Worm (Caenorhabditis elegans) whole organism, L2 larva: ENCODE results near the gene F18A12.7.

Experiments used
- C34F6.9 ChIP-seq: fragments of 150-350 bp; optimal IDR thresholded peaks from 2 replicates; lab custom pipeline; 2014; ENCODE audit warnings: missing biosample characterization, missing genetic modification characterization
- F13H6.1 ChIP-seq: sonication (generic microtip); optimal IDR thresholded peaks from 2 replicates; lab custom pipeline; 2016; ENCODE audit warnings: missing genetic modification characterization, missing compliant biosample characterization
- R02D3.7 ChIP-seq: fragments of 150-350 bp; optimal IDR thresholded peaks from 2 replicates; lab custom pipeline; 2014; ENCODE audit warnings: missing biosample characterization, missing genetic modification characterization
- ZK546.5 ChIP-seq: sonication (generic microtip); optimal IDR thresholded peaks from 2 replicates; lab custom pipeline; 2017; ENCODE audit warnings: missing biosample characterization, missing genetic modification characterization
- alr-1 ChIP-seq: fragments of 150-350 bp; optimal IDR thresholded peaks from 2 replicates; lab custom pipeline; 2014; ENCODE audit warnings: missing biosample characterization, missing genetic modification characterization
- aly-2 ChIP-seq: fragments of 150-350 bp; optimal IDR thresholded peaks from 2 replicates; lab custom pipeline; 2014; ENCODE audit warnings: missing biosample characterization, missing genetic modification characterization
- ama-1 ChIP-seq: fragments of 150-350 bp; optimal IDR thresholded peaks from 2 replicates; lab custom pipeline; 2018; ENCODE audit warnings: inconsistent platforms
- blmp-1 ChIP-seq: sonication (generic microtip); optimal IDR thresholded peaks from 2 replicates; lab custom pipeline; 2017; ENCODE audit warnings: missing genetic modification characterization, mild to moderate bottlenecking, missing compliant biosample characterization, antibody characterized with exemption, moderate library complexity; ENCODE audit not compliant: insufficient read depth
- ceh-16 ChIP-seq: fragments of 150-350 bp; optimal IDR thresholded peaks from 2 replicates; lab custom pipeline; 2014; ENCODE audit warnings: missing biosample characterization, missing genetic modification characterization
- ceh-82 ChIP-seq: fragments of 150-350 bp; optimal IDR thresholded peaks from 2 replicates; lab custom pipeline; 2014; ENCODE audit warnings: missing biosample characterization, missing genetic modification characterization
- crh-2 ChIP-seq: sonication (generic microtip); optimal IDR thresholded peaks from 2 replicates; lab custom pipeline; 2017; ENCODE audit warnings: missing biosample characterization, missing genetic modification characterization
- dmd-4 ChIP-seq: sonication (generic microtip); optimal IDR thresholded peaks from 2 replicates; lab custom pipeline; 2017; ENCODE audit warnings: missing biosample characterization, missing genetic modification characterization
- egl-27 ChIP-seq: sonication (generic microtip); optimal IDR thresholded peaks from 3 replicates; lab custom pipeline; 2017; ENCODE audit warnings: missing biosample characterization, missing genetic modification reagents, missing genetic modification characterization
- elt-1 ChIP-seq: fragments of 150-350 bp; optimal IDR thresholded peaks from 2 replicates; lab custom pipeline; 2014; ENCODE audit warnings: missing biosample characterization, missing genetic modification characterization
- elt-3 ChIP-seq: sonication (generic microtip); optimal IDR thresholded peaks from 2 replicates; lab custom pipeline; 2017; ENCODE audit warnings: missing biosample characterization, missing genetic modification characterization
- gmeb-1 ChIP-seq: fragments of 150-350 bp; optimal IDR thresholded peaks from 2 replicates; lab custom pipeline; 2014; ENCODE audit warnings: missing biosample characterization, missing genetic modification characterization
- lin-11 ChIP-seq: fragments of 150-350 bp; sonication (generic microtip); optimal IDR thresholded peaks from 2 replicates; lab custom pipeline; 2014; ENCODE audit warnings: missing biosample characterization, missing genetic modification characterization, inconsistent platforms, mixed read lengths
- lin-13 ChIP-seq: fragments of 150-350 bp; optimal IDR thresholded peaks from 2 replicates; lab custom pipeline; 2014; ENCODE audit warnings: missing biosample characterization, missing genetic modification reagents, missing genetic modification characterization
- lin-39 ChIP-seq: fragments of 150-350 bp; optimal IDR thresholded peaks from 2 replicates; lab custom pipeline; 2014; ENCODE audit warnings: missing biosample characterization, missing genetic modification reagents, missing genetic modification characterization
- mab-5 ChIP-seq: fragments of 150-350 bp; optimal IDR thresholded peaks from 2 replicates; lab custom pipeline; 2014; ENCODE audit warnings: missing biosample characterization, missing genetic modification characterization
- mbf-1 ChIP-seq: sonication (generic microtip); optimal IDR thresholded peaks from 2 replicates; lab custom pipeline; 2017; ENCODE audit warnings: missing biosample characterization, missing genetic modification characterization
- mdl-1 ChIP-seq, 2 experiments: fragments of 150-350 bp in 1 of 2; sonication (generic microtip) in 1 of 2; optimal IDR thresholded peaks; 2 replicates each; lab custom pipeline; 2017; ENCODE audit warnings: missing biosample characterization in 2 of 2, missing genetic modification characterization in 2 of 2
- nhr-10 ChIP-seq: sonication (generic microtip); optimal IDR thresholded peaks from 2 replicates; lab custom pipeline; 2017; ENCODE audit warnings: missing biosample characterization, missing genetic modification characterization
- nhr-12 ChIP-seq: fragments of 150-350 bp; optimal IDR thresholded peaks from 2 replicates; lab custom pipeline; 2014; ENCODE audit warnings: missing biosample characterization, missing genetic modification characterization
- nhr-129 ChIP-seq: fragments of 150-350 bp; optimal IDR thresholded peaks from 2 replicates; lab custom pipeline; 2014; ENCODE audit warnings: missing biosample characterization, missing genetic modification characterization
- nhr-21 ChIP-seq: fragments of 150-350 bp; optimal IDR thresholded peaks from 2 replicates; lab custom pipeline; 2014; ENCODE audit warnings: missing biosample characterization, missing genetic modification characterization
- nhr-23 ChIP-seq: fragments of 150-350 bp; optimal IDR thresholded peaks from 2 replicates; lab custom pipeline; 2014; ENCODE audit warnings: missing biosample characterization, missing genetic modification reagents, missing genetic modification characterization
- nhr-25 ChIP-seq: fragments of 150-350 bp; sonication (generic microtip); optimal IDR thresholded peaks from 3 replicates; lab custom pipeline; 2014; ENCODE audit warnings: missing biosample characterization, missing genetic modification characterization
- nhr-6 ChIP-seq: fragments of 150-350 bp; optimal IDR thresholded peaks from 2 replicates; lab custom pipeline; 2014; ENCODE audit warnings: missing biosample characterization, missing genetic modification characterization
- peb-1 ChIP-seq: fragments of 150-350 bp; optimal IDR thresholded peaks from 2 replicates; lab custom pipeline; 2014; ENCODE audit warnings: missing biosample characterization, missing genetic modification characterization
- skn-1 ChIP-seq: sonication (generic microtip); optimal IDR thresholded peaks from 2 replicates; lab custom pipeline; 2017; ENCODE audit warnings: missing biosample characterization, missing genetic modification characterization
- sma-3 ChIP-seq: sonication (generic microtip); optimal IDR thresholded peaks from 2 replicates; lab custom pipeline; 2016; ENCODE audit warnings: missing genetic modification reagents, missing genetic modification characterization, missing compliant biosample characterization
- sma-9 ChIP-seq, 2 experiments: fragments of 150-350 bp in 1 of 2; sonication (generic microtip) in 1 of 2; optimal IDR thresholded peaks; 2 replicates each; lab custom pipeline; 2014 to 2016; ENCODE audit warnings: missing genetic modification characterization in 2 of 2, mild to moderate bottlenecking in 1 of 2, missing biosample characterization in 1 of 2, missing compliant biosample characterization in 1 of 2, missing genetic modification reagents in 1 of 2, moderate library complexity in 1 of 2
- unc-39 ChIP-seq: fragments of 150-350 bp; optimal IDR thresholded peaks from 2 replicates; lab custom pipeline; 2014; ENCODE audit warnings: missing biosample characterization, missing genetic modification characterization
- unc-55 ChIP-seq: fragments of 150-350 bp; sonication (generic microtip); optimal IDR thresholded peaks from 3 replicates; lab custom pipeline; 2014; ENCODE audit warnings: missing biosample characterization, missing genetic modification reagents, missing genetic modification characterization
- unc-62 ChIP-seq: fragments of 150-350 bp; optimal IDR thresholded peaks from 2 replicates; lab custom pipeline; 2014; ENCODE audit warnings: missing biosample characterization, missing genetic modification reagents, missing genetic modification characterization
- zag-1 ChIP-seq: fragments of 150-350 bp; optimal IDR thresholded peaks from 2 replicates; lab custom pipeline; 2014; ENCODE audit warnings: missing biosample characterization, missing genetic modification characterization
- ztf-1 ChIP-seq: fragments of 200-800 bp; sonication (Bioruptor generic); conservative IDR thresholded peaks from 2 replicates; pipeline ENCODE4 v1.3.6; 2022; ENCODE audit warnings: missing genetic modification characterization, missing compliant biosample characterization
- ztf-11 ChIP-seq: sonication (generic microtip); optimal IDR thresholded peaks from 2 replicates; lab custom pipeline; 2017; ENCODE audit warnings: missing biosample characterization, missing genetic modification characterization

The F18A12.7 gene

DNA sequence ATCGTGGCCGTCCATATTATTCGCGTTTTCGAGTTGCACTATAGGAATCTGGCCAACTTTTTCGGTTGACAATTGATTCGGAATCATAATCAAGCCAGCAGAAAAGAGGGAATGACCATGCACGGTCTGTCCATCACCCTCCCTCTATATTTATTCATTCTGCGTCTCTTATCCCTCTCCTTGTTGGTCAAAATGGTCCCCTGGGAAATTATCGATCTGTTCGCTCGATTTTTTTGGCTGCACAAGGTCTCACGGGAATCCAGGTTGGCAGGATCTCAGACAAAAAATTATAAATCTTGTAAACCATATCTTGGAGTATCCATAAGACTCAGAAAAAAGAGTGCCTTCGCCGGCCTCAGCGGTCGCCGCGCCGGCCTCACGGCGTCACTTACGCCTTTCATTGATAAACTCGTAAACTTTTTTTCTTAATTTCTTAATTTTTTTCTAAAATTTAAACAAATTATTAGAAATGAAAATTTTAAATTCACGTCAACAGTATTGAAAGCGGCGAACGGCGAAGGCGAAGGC, at the start of gene F18A12.7, which contains the start of gene F18A12.2:
F18A12.7 (minus strand) TSS at position 101 of the 528 bp plus-strand sequence.
F18A12.2 (plus strand) TSS at position 478 of the 528 bp plus-strand sequence.
- TF ChIP-seq sma-9 (GFP tag; optimal IDR thresholded peaks at IDR 0.05; lab: Kevin White, UChicago), result no peak
- no peak for TF ChIP-seq sma-9 (tag; optimal IDR thresholded peaks at IDR 0.05; lab: Kevin White, UChicago)
- TF ChIP-seq C34F6.9 (tag; lab: Kevin White, UChicago), result no peak
- no peak for TF ChIP-seq crh-2
- TF ChIP-seq blmp-1, result no peak
- no peak for TF ChIP-seq ceh-82 (tag; lab: Kevin White, UChicago)
- TF ChIP-seq unc-39 (tag; lab: Kevin White, UChicago), result no peak
- TF ChIP-seq peb-1 (tag; lab: Kevin White, UChicago), result no peak
- TF ChIP-seq gmeb-1 (tag; lab: Kevin White, UChicago), result no peak
- TF ChIP-seq skn-1 (tag; lab: Kevin White, UChicago), result no peak
- no peak for TF ChIP-seq egl-27
- no peak for TF ChIP-seq ztf-1 (GFP tag; lab: Robert Waterston, UW)
- TF ChIP-seq nhr-12 (tag; lab: Kevin White, UChicago), result no peak
- TF ChIP-seq mab-5, result no peak
- TF ChIP-seq, all 48 proteins: peak for 0

DNA sequence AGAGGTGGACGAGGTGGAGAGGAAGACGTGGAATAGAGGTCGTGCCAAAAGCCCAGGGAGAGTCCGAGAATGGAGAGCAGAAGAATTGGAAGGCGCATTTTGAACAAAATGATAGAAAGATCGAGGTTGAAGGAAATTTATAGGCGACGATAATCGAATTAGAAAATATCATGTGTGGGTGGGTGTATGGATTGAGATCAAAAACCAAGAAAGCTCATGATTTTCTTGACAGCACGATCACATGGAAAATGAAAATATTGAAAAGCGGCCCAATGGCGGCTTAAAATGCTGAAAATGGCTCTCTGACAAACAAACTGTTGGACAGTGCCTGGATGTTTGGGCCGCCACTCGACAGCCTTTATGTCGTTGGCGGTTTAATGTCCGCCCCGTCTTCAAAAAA, 48.8 kb upstream of the F18A12.7 start, which contains the start of gene C16C8.9:
C16C8.9 (minus strand) TSS at position 101 of the 400 bp plus-strand sequence.
- no peak for TF ChIP-seq ztf-1 (GFP tag; lab: Robert Waterston, UW)
- TF ChIP-seq nhr-10, result no peak
- TF ChIP-seq elt-3 (tag; lab: Kevin White, UChicago), result no peak
- TF ChIP-seq R02D3.7 (tag; lab: Kevin White, UChicago), result no peak
- no peak for TF ChIP-seq alr-1 (tag; lab: Kevin White, UChicago)
- no peak for TF ChIP-seq ama-1 (lab: Kevin White, UChicago)
- no peak for TF ChIP-seq nhr-21 (tag; lab: Kevin White, UChicago)
- TF ChIP-seq zag-1 (tag; lab: Kevin White, UChicago), result no peak
- no peak for TF ChIP-seq unc-62 (GFP tag; lab: Kevin White, UChicago)
- TF ChIP-seq ztf-11, result no peak
- TF ChIP-seq nhr-23, result no peak
- no peak for TF ChIP-seq F13H6.1
- no peak for TF ChIP-seq nhr-129 (tag; lab: Kevin White, UChicago)
- TF ChIP-seq elt-1 (tag; lab: Kevin White, UChicago), result no peak
- TF ChIP-seq nhr-25 (tag; lab: Kevin White, UChicago), result no peak
- no peak for TF ChIP-seq mdl-1 (tag; optimal IDR thresholded peaks at IDR 0.05; lab: Kevin White, UChicago)

DNA sequence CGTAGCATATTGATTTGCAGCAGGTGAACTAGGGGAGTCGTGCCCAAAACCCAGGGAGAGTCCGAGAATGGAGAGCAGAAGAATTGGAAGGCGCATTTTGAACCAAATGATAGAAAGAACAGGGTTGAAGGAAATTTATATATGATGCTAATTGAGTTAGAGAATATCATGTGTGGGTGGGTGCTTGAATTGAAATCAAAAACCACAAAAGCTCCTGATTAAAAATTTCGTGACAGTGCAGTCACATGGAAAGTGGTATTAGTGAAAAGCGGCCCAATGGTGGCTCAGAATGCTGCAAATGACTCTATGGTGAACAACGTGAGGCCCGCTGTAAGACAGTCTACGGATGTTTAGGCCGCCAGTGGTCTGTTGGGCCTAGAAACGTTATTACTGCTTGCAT, 47.3 kb upstream of the F18A12.7 start, which contains the start of gene C16C8.8:
C16C8.8 (minus strand) TSS at position 101 of the 400 bp plus-strand sequence.
- TF ChIP-seq aly-2 (tag; lab: Kevin White, UChicago) (no peak), lin-11 (tag; lab: Kevin White, UChicago) (no peak), elt-3 (tag; lab: Kevin White, UChicago) (no peak), dmd-4 (tag; lab: Kevin White, UChicago) (no peak), unc-39 (tag; lab: Kevin White, UChicago) (no peak)

DNA sequence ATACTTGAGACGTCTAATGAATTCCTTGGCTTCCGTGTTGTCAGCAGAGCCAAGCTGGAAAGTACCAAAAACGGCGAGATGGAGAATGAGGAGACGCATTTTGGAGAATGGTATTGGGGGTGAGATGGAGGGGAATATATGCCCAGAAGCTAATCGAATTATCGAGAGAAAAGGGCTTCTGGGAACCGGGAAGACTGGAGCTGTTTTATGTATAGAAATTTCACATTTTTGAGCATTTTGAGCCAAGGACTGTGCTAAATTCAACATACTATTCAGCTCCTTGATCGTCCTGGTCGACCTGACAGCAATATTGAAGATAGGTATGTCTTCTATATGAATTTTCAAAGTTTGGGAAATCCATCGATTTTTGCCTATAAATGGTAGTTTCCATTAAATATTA, 45.8 kb upstream of the F18A12.7 start, which contains the start of gene C16C8.7:
C16C8.7 (minus strand) TSS at position 101 of the 400 bp plus-strand sequence.
- TF ChIP-seq sma-9 (GFP tag; optimal IDR thresholded peaks at IDR 0.05; lab: Kevin White, UChicago) (no peak), sma-9 (tag; optimal IDR thresholded peaks at IDR 0.05; lab: Kevin White, UChicago) (no peak), lin-39 (tag; lab: Kevin White, UChicago) (no peak), nhr-25 (tag; lab: Kevin White, UChicago) (no peak), alr-1 (tag; lab: Kevin White, UChicago) (no peak), ZK546.5 (no peak), nhr-6 (tag; lab: Kevin White, UChicago) (no peak), mdl-1 (tag; optimal IDR thresholded peaks at IDR 0.05; lab: Kevin White, UChicago) (no peak), nhr-21 (tag; lab: Kevin White, UChicago) (no peak), lin-13 (GFP tag; lab: Kevin White, UChicago) (no peak), gmeb-1 (tag; lab: Kevin White, UChicago) (no peak), elt-1 (tag; lab: Kevin White, UChicago) (no peak), sma-3 (GFP tag; lab: Kevin White, UChicago) (no peak), ztf-11 (no peak), unc-55 (GFP tag; lab: Kevin White, UChicago) (no peak), ceh-16 (no peak), mbf-1 (tag; lab: Kevin White, UChicago) (no peak), F13H6.1 (no peak)
